Fruit fly (Drosophila melanogaster) whole organism, embryonic: Measurements from ENCODE around the gene Cpr62Ba.

Experiments
- Antp ChIP-seq: fragments of 200-800 bp; sonication (Bioruptor generic); optimal IDR thresholded peaks from 3 replicates; lab custom pipeline; 2016; ENCODE audit warnings: missing biosample characterization, missing genetic modification characterization
- BEAF-32 ChIP-seq: fragments of 200-800 bp; sonication (Bioruptor generic); optimal IDR thresholded peaks from 3 replicates; lab custom pipeline; 2017; ENCODE audit warnings: missing biosample characterization, missing genetic modification characterization, mild to moderate bottlenecking, moderate library complexity, missing genetic modification reagents
- CG10267 ChIP-seq: fragments of 200-800 bp; sonication (Bioruptor generic); optimal IDR thresholded peaks from 2 replicates; lab custom pipeline; 2018; ENCODE audit warnings: missing biosample characterization, mild to moderate bottlenecking, missing genetic modification characterization, moderate library complexity
- CG12391 ChIP-seq: fragments of 200-800 bp; sonication (Bioruptor generic); optimal IDR thresholded peaks from 3 replicates; lab custom pipeline; 2018; ENCODE audit warnings: missing biosample characterization, mild to moderate bottlenecking, missing genetic modification characterization, moderate library complexity
- CG13287 ChIP-seq: fragments of 200-800 bp; sonication (Bioruptor generic); IDR thresholded peaks from 2 replicates; pipeline ENCODE4 v1.3.6; 2022; ENCODE audit warnings: missing biosample characterization, missing genetic modification characterization; ENCODE audit not compliant: partially characterized antibody
- CG13296 ChIP-seq: fragments of 200-800 bp; sonication (Bioruptor generic); optimal IDR thresholded peaks from 3 replicates; lab custom pipeline; 2018; ENCODE audit warnings: missing biosample characterization, mild to moderate bottlenecking, missing genetic modification characterization
- CG13775 ChIP-seq: fragments of 200-800 bp; sonication (Bioruptor generic); optimal IDR thresholded peaks from 3 replicates; lab custom pipeline; 2017; ENCODE audit warnings: missing biosample characterization, mild to moderate bottlenecking, missing genetic modification characterization
- CG15479 ChIP-seq: fragments of 200-800 bp; sonication (Bioruptor generic); optimal IDR thresholded peaks from 3 replicates; lab custom pipeline; 2019; ENCODE audit warnings: missing biosample characterization, mild to moderate bottlenecking, missing genetic modification characterization, moderate library complexity
- CG15514 ChIP-seq: fragments of 200-800 bp; sonication (Bioruptor generic); optimal IDR thresholded peaks from 3 replicates; lab custom pipeline; 2017; ENCODE audit warnings: missing biosample characterization, missing genetic modification characterization, mild to moderate bottlenecking, moderate library complexity, missing genetic modification reagents
- CG17802 ChIP-seq: fragments of 200-800 bp; sonication (Bioruptor generic); optimal IDR thresholded peaks from 2 replicates; lab custom pipeline; 2018; ENCODE audit warnings: missing biosample characterization, mild to moderate bottlenecking, missing genetic modification characterization, moderate library complexity
- CG2129 ChIP-seq: fragments of 200-800 bp; sonication (Bioruptor generic); IDR thresholded peaks from 2 replicates; pipeline ENCODE4 v1.3.6; 2022; ENCODE audit warnings: missing biosample characterization, missing genetic modification characterization; ENCODE audit not compliant: partially characterized antibody
- CG2202 ChIP-seq: fragments of 200-800 bp; sonication (Bioruptor generic); optimal IDR thresholded peaks from 2 replicates; lab custom pipeline; 2018; ENCODE audit warnings: missing biosample characterization, mild to moderate bottlenecking, missing genetic modification characterization
- CG2712 ChIP-seq: fragments of 200-800 bp; optimal IDR thresholded peaks from 3 replicates; lab custom pipeline; 2019; ENCODE audit warnings: missing biosample characterization, mild to moderate bottlenecking, missing genetic modification characterization, moderate library complexity
- CG2875 ChIP-seq: fragments of 200-800 bp; sonication (Bioruptor generic); optimal IDR thresholded peaks from 2 replicates; lab custom pipeline; 2017; ENCODE audit warnings: missing biosample characterization, mild to moderate bottlenecking, missing genetic modification characterization, missing genetic modification reagents
- CG30020 ChIP-seq: fragments of 200-800 bp; optimal IDR thresholded peaks from 2 replicates; lab custom pipeline; 2019; ENCODE audit warnings: missing biosample characterization, mild to moderate bottlenecking, missing genetic modification characterization, moderate library complexity
- CG32772 ChIP-seq: fragments of 200-800 bp; sonication (Bioruptor generic); IDR thresholded peaks from 2 replicates; pipeline ENCODE4 v1.3.6; 2022; ENCODE audit warnings: missing biosample characterization, missing genetic modification characterization
- CG33213 ChIP-seq: fragments of 200-800 bp; sonication (Bioruptor generic); optimal IDR thresholded peaks from 3 replicates; lab custom pipeline; 2016; ENCODE audit warnings: missing biosample characterization, missing genetic modification characterization
- CG34422 ChIP-seq: fragments of 200-800 bp; sonication (Bioruptor generic); IDR thresholded peaks from 3 replicates; pipeline ENCODE4 v1.3.6; 2022; ENCODE audit warnings: missing biosample characterization, missing genetic modification characterization
- CG6254 ChIP-seq: fragments of 200-800 bp; sonication (Bioruptor generic); optimal IDR thresholded peaks from 3 replicates; lab custom pipeline; 2017; ENCODE audit warnings: mild to moderate bottlenecking, missing biosample characterization, missing genetic modification reagents, missing genetic modification characterization
- CG6272 ChIP-seq: fragments of 200-800 bp; sonication (Bioruptor generic); IDR thresholded peaks from 2 replicates; pipeline ENCODE4 v1.3.6; 2022; ENCODE audit warnings: missing biosample characterization, missing genetic modification characterization
- CG6854 ChIP-seq: fragments of 200-800 bp; sonication (Bioruptor generic); optimal IDR thresholded peaks from 3 replicates; lab custom pipeline; 2017; ENCODE audit warnings: missing biosample characterization, mild to moderate bottlenecking, missing genetic modification characterization
- CG8388 ChIP-seq: fragments of 200-800 bp; sonication (Bioruptor generic); optimal IDR thresholded peaks from 2 replicates; lab custom pipeline; 2019; ENCODE audit warnings: missing biosample characterization, mild to moderate bottlenecking, missing genetic modification characterization, moderate library complexity
- CG9437 ChIP-seq: fragments of 200-800 bp; sonication (Bioruptor generic); optimal IDR thresholded peaks from 2 replicates; lab custom pipeline; 2018; ENCODE audit warnings: missing biosample characterization, mild to moderate bottlenecking, missing genetic modification characterization
- CTCF ChIP-seq: fragments of 200-800 bp; sonication (Bioruptor generic); optimal IDR thresholded peaks from 2 replicates; lab custom pipeline; 2017; ENCODE audit warnings: missing biosample characterization, mild to moderate bottlenecking, missing genetic modification characterization, moderate library complexity
- CrebB ChIP-seq: fragments of 200-800 bp; sonication (Bioruptor generic); optimal IDR thresholded peaks from 3 replicates; lab custom pipeline; 2018; ENCODE audit warnings: missing biosample characterization, mild to moderate bottlenecking, missing genetic modification characterization
- Deaf1 ChIP-seq: fragments of 200-800 bp; optimal IDR thresholded peaks from 3 replicates; lab custom pipeline; 2019; ENCODE audit warnings: missing biosample characterization, mild to moderate bottlenecking, missing genetic modification characterization, moderate library complexity
- Doc3 ChIP-seq: fragments of 200-800 bp; sonication (Bioruptor generic); IDR thresholded peaks from 3 replicates; pipeline ENCODE4 v1.3.6; 2022; ENCODE audit warnings: missing biosample characterization, missing genetic modification characterization; ENCODE audit not compliant: partially characterized antibody
- Dp ChIP-seq: fragments of 200-800 bp; sonication (Bioruptor generic); optimal IDR thresholded peaks from 2 replicates; lab custom pipeline; 2018; ENCODE audit warnings: missing biosample characterization, mild to moderate bottlenecking, missing genetic modification characterization, moderate library complexity
- Ets65A ChIP-seq: fragments of 200-800 bp; sonication (Bioruptor generic); peaks from one replicate; lab custom pipeline; 2016; ENCODE audit warnings: missing biosample characterization, missing genetic modification characterization
- Ets97D ChIP-seq: fragments of 200-800 bp; sonication (Bioruptor generic); optimal IDR thresholded peaks from 3 replicates; lab custom pipeline; 2016; ENCODE audit warnings: missing biosample characterization, missing genetic modification characterization
- HmgZ ChIP-seq: fragments of 200-800 bp; sonication (Bioruptor generic); optimal IDR thresholded peaks from 2 replicates; lab custom pipeline; 2018; ENCODE audit warnings: missing biosample characterization, mild to moderate bottlenecking, missing genetic modification characterization
- Hr3 ChIP-seq: fragments of 200-800 bp; sonication (Bioruptor generic); optimal IDR thresholded peaks from 3 replicates; lab custom pipeline; 2016; ENCODE audit warnings: missing biosample characterization, missing genetic modification characterization
- Hr78 ChIP-seq, 2 experiments: fragments of 200-800 bp in 1 of 2; fragments of >200 bp in 1 of 2; sonication (Bioruptor generic) in 1 of 2; optimal IDR thresholded peaks; 2 replicates each; lab custom pipeline; 2017 to 2019; ENCODE audit warnings: missing biosample characterization in 2 of 2, missing genetic modification characterization in 2 of 2, mild to moderate bottlenecking in 1 of 2, moderate library complexity in 1 of 2
- Nf-YB ChIP-seq: fragments of 200-800 bp; sonication (Bioruptor generic); optimal IDR thresholded peaks from 3 replicates; lab custom pipeline; 2019; ENCODE audit warnings: missing biosample characterization, mild to moderate bottlenecking, missing genetic modification characterization, moderate library complexity
- Sin3A ChIP-seq: fragments of >200 bp; optimal IDR thresholded peaks from 2 replicates; lab custom pipeline; 2018
- amos ChIP-seq: fragments of 200-800 bp; sonication (Bioruptor generic); IDR thresholded peaks from 2 replicates; pipeline ENCODE4 v1.3.6; 2022; ENCODE audit warnings: missing biosample characterization, missing genetic modification characterization; ENCODE audit not compliant: partially characterized antibody
- chif ChIP-seq, 2 experiments: fragments of 200-800 bp; sonication (Bioruptor generic); optimal IDR thresholded peaks; 3 replicates each; lab custom pipeline; 2016; ENCODE audit warnings: missing biosample characterization in 2 of 2, missing genetic modification characterization in 2 of 2
- dpn ChIP-seq, 2 experiments: fragments of 200-800 bp; sonication (Bioruptor generic); optimal IDR thresholded peaks; 3 replicates each; lab custom pipeline; 2016; ENCODE audit warnings: missing biosample characterization in 2 of 2, missing genetic modification characterization in 2 of 2
- her ChIP-seq: fragments of 200-800 bp; sonication (Bioruptor generic); optimal IDR thresholded peaks from 2 replicates; lab custom pipeline; 2016; ENCODE audit warnings: missing biosample characterization, missing genetic modification characterization
- hkb ChIP-seq, 2 experiments: fragments of 200-800 bp in 1 of 2; fragments of >200 bp in 1 of 2; sonication (Bioruptor generic) in 1 of 2; IDR thresholded peaks in 1 of 2; optimal IDR thresholded peaks in 1 of 2; 2 replicates each; pipeline versions ENCODE4 v1.3.6 to Lab custom; 2017 to 2022; ENCODE audit warnings: missing biosample characterization in 1 of 2, missing genetic modification characterization in 1 of 2
- lilli ChIP-seq: fragments of 200-800 bp; sonication (Bioruptor generic); optimal IDR thresholded peaks from 3 replicates; lab custom pipeline; 2016; ENCODE audit warnings: missing biosample characterization, missing genetic modification characterization
- row ChIP-seq: fragments of 200-800 bp; sonication (Bioruptor generic); IDR thresholded peaks from 3 replicates; pipeline ENCODE4 v1.3.6; 2022; ENCODE audit warnings: missing biosample characterization, missing genetic modification characterization
- sens ChIP-seq: fragments of 200-800 bp; sonication (Bioruptor generic); peaks from one replicate; lab custom pipeline; 2016; ENCODE audit warnings: missing biosample characterization, missing genetic modification characterization
- sim ChIP-seq: fragments of 200-800 bp; sonication (Bioruptor generic); IDR thresholded peaks from 2 replicates; pipeline ENCODE4 v1.3.6; 2022; ENCODE audit warnings: missing biosample characterization, missing genetic modification characterization
- sna ChIP-seq: fragments of 200-800 bp; sonication (Bioruptor generic); IDR thresholded peaks from 2 replicates; pipeline ENCODE4 v1.3.6; 2022; ENCODE audit warnings: missing biosample characterization, missing genetic modification characterization; ENCODE audit not compliant: partially characterized antibody
- sr ChIP-seq: fragments of 200-800 bp; sonication (Bioruptor generic); IDR thresholded peaks from 3 replicates; pipeline ENCODE4 v1.3.6; 2022; ENCODE audit warnings: missing biosample characterization, missing genetic modification characterization
- vnd ChIP-seq: fragments of 200-800 bp; sonication (Bioruptor generic); IDR thresholded peaks from 3 replicates; pipeline ENCODE4 v1.3.6; 2022; ENCODE audit warnings: missing biosample characterization, missing genetic modification characterization; ENCODE audit not compliant: partially characterized antibody
- zen ChIP-seq: fragments of 200-800 bp; sonication (Bioruptor generic); optimal IDR thresholded peaks from 3 replicates; lab custom pipeline; 2018; ENCODE audit warnings: missing biosample characterization, mild to moderate bottlenecking, missing genetic modification characterization, moderate library complexity

The Cpr62Ba gene

DNA sequence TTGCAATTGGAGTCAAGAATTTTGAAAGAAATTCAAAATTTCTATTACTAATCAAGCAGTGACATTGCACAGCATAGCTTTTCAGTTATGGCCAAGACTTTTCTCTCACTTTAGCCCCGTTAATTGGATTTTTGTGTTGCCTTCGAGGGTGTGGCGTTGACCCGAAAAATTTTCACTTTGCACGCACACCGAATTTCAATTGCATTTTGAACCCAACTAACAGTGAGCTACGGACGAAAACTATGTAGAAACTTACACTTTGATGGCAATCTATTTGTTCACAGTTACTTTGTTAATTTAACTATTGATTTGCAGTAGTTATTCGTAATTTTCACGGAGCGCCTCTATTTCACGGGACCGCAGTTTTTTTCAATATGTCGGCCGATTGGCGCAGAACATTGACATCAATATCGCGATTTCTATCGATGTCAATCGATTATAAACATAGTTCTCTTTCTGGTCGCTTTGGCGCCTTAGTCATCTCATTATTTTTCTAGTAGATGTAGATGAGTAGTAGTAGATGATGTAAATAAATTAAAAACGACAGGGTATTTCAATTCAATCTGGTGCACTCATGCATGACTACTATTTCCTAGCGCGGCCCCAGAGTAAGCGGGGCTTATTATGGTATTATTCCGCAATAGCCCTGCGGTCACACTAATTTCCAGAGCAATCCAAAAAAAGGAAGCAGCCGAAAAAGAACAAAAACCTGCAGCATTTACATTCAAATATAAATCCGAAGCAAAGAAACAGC, 36.5 kb downstream of the Cpr62Ba start, which contains the start of the genes alpha-Spec, dlt and Cdc37 (continued):
- TF ChIP-seq Ets97D (peak; percentile 81), CG32772 (GFP tag; lab: Robert Waterston, UW) (peak; percentile 12; the same call in 1 of the 2 replicates), Doc3 (peak; percentile 80), lilli (GFP tag; lab: Kevin White, UChicago) (peak; percentile 15), CG12391 (peak; percentile 44), CG2202 (tag; lab: Kevin White, UChicago) (no peak), amos (peak; percentile 79), CG15514 (GFP tag; lab: Kevin White, UChicago) (peak; percentile 91), dpn (GFP tag; optimal IDR thresholded peaks at IDR 0.05; lab: Kevin White, UChicago) (peak in 1 of 2 experiments; percentile 21), CG2875 (GFP tag; lab: Kevin White, UChicago) (peak; percentile 34), CG17802 (peak; percentile 62), CG2129 (peak; percentile 38; the same call in 1 of the 2 replicates), CrebB (tag; lab: Kevin White, UChicago) (peak; percentile 55), CG34422 (GFP tag; lab: Robert Waterston, UW) (no peak; the same call in 2 of the 3 replicates), CG6854 (no peak), CG13296 (no peak), her (peak; percentile 12), Hr3 (GFP tag; lab: Kevin White, UChicago) (peak; percentile 5), sim (no peak), BEAF-32 (GFP tag; lab: Kevin White, UChicago) (peak; percentile 86), Antp (GFP tag; lab: Kevin White, UChicago) (no peak), HmgZ (peak; percentile 32), CG30020 (tag; lab: Kevin White, UChicago) (peak; percentile 31), CG6272 (GFP tag; lab: Robert Waterston, UW) (no peak), hkb (optimal IDR thresholded peaks at IDR 0.05; lab: Kevin White, UChicago) (peak; percentile 39), hkb (GFP tag; IDR thresholded peaks at IDR 0.05; lab: Robert Waterston, UW) (no peak), CG8388 (GFP tag; lab: Kevin White, UChicago) (peak; percentile 2), sens (GFP tag; lab: Kevin White, UChicago) (peak; percentile 84), zen (tag; lab: Kevin White, UChicago) (peak; percentile 5), Nf-YB (GFP tag; lab: Kevin White, UChicago) (peak; percentile 14), CTCF (GFP tag; lab: Kevin White, UChicago) (peak; percentile 95), Hr78 (GFP tag; optimal IDR thresholded peaks at IDR 0.05; lab: Kevin White, UChicago) (peak in 1 of 2 experiments; percentile 15), CG13287 (GFP tag; lab: Robert Waterston, UW) (peak; percentile 87), Dp (peak; percentile 47), vnd (peak; percentile 78), sr (GFP tag; lab: Robert Waterston, UW) (no peak), CG13775 (GFP tag; lab: Kevin White, UChicago) (peak; percentile 39), CG9437 (GFP tag; lab: Kevin White, UChicago) (peak; percentile 5), CG33213 (peak; percentile 59), CG2712 (tag; lab: Kevin White, UChicago) (peak; percentile 66), CG10267 (peak; percentile 79), Deaf1 (peak; percentile 46), CG15479 (GFP tag; lab: Kevin White, UChicago) (peak; percentile 20), row (GFP tag; lab: Robert Waterston, UW) (peak; percentile 31; the same call in 1 of the 3 replicates), sna (GFP tag; lab: Robert Waterston, UW) (peak; percentile 78), chif (GFP tag; optimal IDR thresholded peaks at IDR 0.05; lab: Kevin White, UChicago) (peak in 1 of 2 experiments; percentile 32), CG6254 (GFP tag; lab: Kevin White, UChicago) (peak; percentile 72), Sin3A (lab: Kevin White, UChicago) (peak; percentile 80), Ets65A (GFP tag; lab: Kevin White, UChicago) (no peak)
